Fruit fly (Drosophila melanogaster) whole organism, prepupa: Measurements from ENCODE around the gene CG34161.

Experiments used
- Blimp-1 ChIP-seq: fragments of 200-800 bp; sonication (Bioruptor generic); optimal IDR thresholded peaks from 3 replicates; lab custom pipeline; 2017; ENCODE audit warnings: missing biosample characterization, missing genetic modification characterization, mild to moderate bottlenecking, moderate library complexity, missing genetic modification reagents
- CG10631 ChIP-seq: fragments of 200-800 bp; sonication (Bioruptor generic); optimal IDR thresholded peaks from 2 replicates; lab custom pipeline; 2016; ENCODE audit warnings: missing biosample characterization, missing genetic modification characterization
- CG11902 ChIP-seq: fragments of 200-800 bp; sonication (Bioruptor generic); optimal IDR thresholded peaks from 3 replicates; lab custom pipeline; 2016; ENCODE audit warnings: missing biosample characterization, missing genetic modification characterization
- CG15336 ChIP-seq: fragments of 200-800 bp; sonication (Bioruptor generic); IDR thresholded peaks from 2 replicates; pipeline ENCODE4 v1.3.6; 2022; ENCODE audit warnings: missing biosample characterization, missing genetic modification characterization
- CG32006 ChIP-seq: fragments of 200-800 bp; sonication (Bioruptor generic); optimal IDR thresholded peaks from 3 replicates; lab custom pipeline; 2017; ENCODE audit warnings: missing biosample characterization, mild to moderate bottlenecking, missing genetic modification characterization
- CG34406 ChIP-seq: fragments of 200-800 bp; sonication (Bioruptor generic); optimal IDR thresholded peaks from 3 replicates; lab custom pipeline; 2016; ENCODE audit warnings: missing biosample characterization, missing genetic modification characterization
- CG3919 ChIP-seq: fragments of 200-800 bp; sonication (Bioruptor generic); optimal IDR thresholded peaks from 3 replicates; lab custom pipeline; 2016; ENCODE audit warnings: missing biosample characterization, missing genetic modification characterization
- CG6163 ChIP-seq: fragments of 200-800 bp; sonication (Bioruptor generic); IDR thresholded peaks from 3 replicates; pipeline ENCODE4 v1.3.6; 2022; ENCODE audit warnings: missing biosample characterization, missing genetic modification characterization
- CG6792 ChIP-seq: fragments of 200-800 bp; sonication (Bioruptor generic); optimal IDR thresholded peaks from 3 replicates; lab custom pipeline; 2016; ENCODE audit warnings: missing biosample characterization, missing genetic modification characterization
- CG6808 ChIP-seq: fragments of 200-800 bp; sonication (Bioruptor generic); optimal IDR thresholded peaks from 3 replicates; lab custom pipeline; 2017; ENCODE audit warnings: missing biosample characterization, missing genetic modification characterization, mild to moderate bottlenecking, moderate library complexity, missing genetic modification reagents
- CG8119 ChIP-seq: fragments of 200-800 bp; sonication (Bioruptor generic); IDR thresholded peaks from 3 replicates; pipeline ENCODE4 v1.3.6; 2022; ENCODE audit warnings: missing biosample characterization, missing genetic modification characterization
- Eip75B ChIP-seq: fragments of 200-800 bp; sonication (Bioruptor generic); optimal IDR thresholded peaks from 3 replicates; lab custom pipeline; 2016; ENCODE audit warnings: missing biosample characterization, missing genetic modification characterization
- Eip78C ChIP-seq: fragments of 200-800 bp; sonication (Bioruptor generic); peaks from one replicate; lab custom pipeline; 2016; ENCODE audit warnings: missing biosample characterization, missing genetic modification characterization
- Ets21C ChIP-seq: fragments of 200-800 bp; sonication (Bioruptor generic); optimal IDR thresholded peaks from 3 replicates; lab custom pipeline; 2016; ENCODE audit warnings: missing biosample characterization, missing genetic modification characterization
- Ets96B ChIP-seq: fragments of 200-800 bp; optimal IDR thresholded peaks from 2 replicates; lab custom pipeline; 2019; ENCODE audit warnings: missing biosample characterization, mild to moderate bottlenecking, missing genetic modification characterization, moderate library complexity
- Gug ChIP-seq: fragments of 200-800 bp; sonication (Bioruptor generic); IDR thresholded peaks from 2 replicates; pipeline ENCODE4 v1.3.6; 2022; ENCODE audit warnings: missing biosample characterization, missing genetic modification characterization
- Hr38 ChIP-seq: sonication (Bioruptor generic); optimal IDR thresholded peaks from 2 replicates; lab custom pipeline; 2016; ENCODE audit warnings: missing biosample characterization, missing genetic modification characterization
- Hr39 ChIP-seq: fragments of 200-800 bp; sonication (Bioruptor generic); optimal IDR thresholded peaks from 2 replicates; lab custom pipeline; 2016; ENCODE audit warnings: missing biosample characterization, missing genetic modification characterization
- Hr4 ChIP-seq: fragments of 200-800 bp; sonication (Bioruptor generic); optimal IDR thresholded peaks from 3 replicates; lab custom pipeline; 2016; ENCODE audit warnings: missing biosample characterization, missing genetic modification characterization
- Lpt ChIP-seq: fragments of 200-800 bp; sonication (Bioruptor generic); optimal IDR thresholded peaks from 3 replicates; lab custom pipeline; 2016; ENCODE audit warnings: missing biosample characterization, missing genetic modification characterization
- OdsH ChIP-seq: fragments of 200-800 bp; sonication (Bioruptor generic); optimal IDR thresholded peaks from 3 replicates; lab custom pipeline; 2016; ENCODE audit warnings: missing biosample characterization, missing genetic modification characterization
- Smox ChIP-seq: fragments of 200-800 bp; sonication (Bioruptor generic); optimal IDR thresholded peaks from 3 replicates; lab custom pipeline; 2016; ENCODE audit warnings: missing biosample characterization, missing genetic modification characterization
- Sox102F ChIP-seq: fragments of 200-800 bp; sonication (Bioruptor generic); optimal IDR thresholded peaks from 2 replicates; lab custom pipeline; 2016; ENCODE audit warnings: missing biosample characterization, mild to moderate bottlenecking, missing genetic modification characterization
- Sox14 ChIP-seq: fragments of 200-800 bp; sonication (Bioruptor generic); optimal IDR thresholded peaks from 3 replicates; lab custom pipeline; 2016; ENCODE audit warnings: missing biosample characterization, missing genetic modification characterization
- Sox15 ChIP-seq: fragments of 200-800 bp; sonication (Bioruptor generic); optimal IDR thresholded peaks from 3 replicates; lab custom pipeline; 2016; ENCODE audit warnings: missing biosample characterization, missing genetic modification characterization
- achi ChIP-seq: fragments of 200-800 bp; sonication (Bioruptor generic); optimal IDR thresholded peaks from 3 replicates; lab custom pipeline; 2016; ENCODE audit warnings: missing biosample characterization, missing genetic modification characterization
- acj6 ChIP-seq: fragments of 200-800 bp; sonication (Bioruptor generic); optimal IDR thresholded peaks from 3 replicates; lab custom pipeline; 2016; ENCODE audit warnings: missing biosample characterization, missing genetic modification characterization
- cyc ChIP-seq: fragments of 200-800 bp; sonication (Bioruptor generic); optimal IDR thresholded peaks from 3 replicates; lab custom pipeline; 2016; ENCODE audit warnings: missing biosample characterization, missing genetic modification characterization
- fd59A ChIP-seq: fragments of 200-800 bp; sonication (Bioruptor generic); optimal IDR thresholded peaks from 2 replicates; lab custom pipeline; 2017; ENCODE audit warnings: missing biosample characterization, mild to moderate bottlenecking, missing genetic modification characterization, missing genetic modification reagents
- fd85E ChIP-seq: fragments of 200-800 bp; sonication (Bioruptor generic); optimal IDR thresholded peaks from 3 replicates; lab custom pipeline; 2016; ENCODE audit warnings: missing biosample characterization, missing genetic modification characterization
- fkh ChIP-seq: fragments of 200-800 bp; sonication (Bioruptor generic); optimal IDR thresholded peaks from 3 replicates; lab custom pipeline; 2017; ENCODE audit warnings: missing biosample characterization, mild to moderate bottlenecking, missing genetic modification characterization, moderate library complexity
- lz ChIP-seq: fragments of 200-800 bp; sonication (Bioruptor generic); optimal IDR thresholded peaks from 3 replicates; lab custom pipeline; 2016; ENCODE audit warnings: missing biosample characterization, missing genetic modification characterization
- pdm3 ChIP-seq: fragments of 200-800 bp; sonication (Bioruptor generic); optimal IDR thresholded peaks from 3 replicates; lab custom pipeline; 2016; ENCODE audit warnings: missing biosample characterization, missing genetic modification characterization
- salr ChIP-seq, 2 experiments: fragments of 200-800 bp; sonication (Bioruptor generic); optimal IDR thresholded peaks; 3 replicates each; lab custom pipeline; 2016 to 2018; ENCODE audit warnings: missing biosample characterization in 2 of 2, missing genetic modification characterization in 2 of 2, mild to moderate bottlenecking in 1 of 2
- spab ChIP-seq: fragments of 200-800 bp; sonication (Bioruptor generic); optimal IDR thresholded peaks from 2 replicates; lab custom pipeline; 2017; ENCODE audit warnings: missing biosample characterization, mild to moderate bottlenecking, missing genetic modification characterization, missing genetic modification reagents
- ss ChIP-seq, 2 experiments: fragments of 200-800 bp; sonication (Bioruptor generic); optimal IDR thresholded peaks; 2 replicates in 1 of 2; 3 replicates in 1 of 2; lab custom pipeline; 2017 to 2018; ENCODE audit warnings: mild to moderate bottlenecking in 2 of 2, missing biosample characterization in 2 of 2, missing genetic modification characterization in 2 of 2, moderate library complexity in 1 of 2
- svp ChIP-seq: fragments of 200-800 bp; sonication (Bioruptor generic); peaks from one replicate; lab custom pipeline; 2016; ENCODE audit warnings: missing biosample characterization, missing genetic modification characterization
- topi ChIP-seq: fragments of 200-800 bp; sonication (Bioruptor generic); optimal IDR thresholded peaks from 3 replicates; lab custom pipeline; 2016; ENCODE audit warnings: missing biosample characterization, missing genetic modification characterization
- vri ChIP-seq: fragments of 200-800 bp; sonication (Bioruptor generic); optimal IDR thresholded peaks from 3 replicates; lab custom pipeline; 2016; ENCODE audit warnings: missing biosample characterization, mild to moderate bottlenecking, missing genetic modification characterization

The CG34161 gene

dm6 chr2L:10579453-10579852 is 2.0 kb downstream of the CG34161 start, which contains the start of gene CG34160:
Gene CG34160, plus strand, starts transcription at chr2L:10579753.
- TF ChIP-seq lz (GFP tag; lab: Kevin White, UChicago), result no peak
- no peak for TF ChIP-seq CG8119 (GFP tag; lab: Robert Waterston, UW)
- TF ChIP-seq fd59A (GFP tag; lab: Kevin White, UChicago), result no peak
- no peak for TF ChIP-seq OdsH (GFP tag; lab: Kevin White, UChicago)
- TF ChIP-seq CG6808, result no peak
- TF ChIP-seq Lpt (GFP tag; lab: Kevin White, UChicago), result no peak
- TF ChIP-seq spab, result no peak
- TF ChIP-seq fkh (GFP tag; lab: Kevin White, UChicago), result no peak
- TF ChIP-seq Sox15 (GFP tag; lab: Kevin White, UChicago), result no peak
- TF ChIP-seq CG3919 (GFP tag; lab: Kevin White, UChicago), result no peak
- no peak for TF ChIP-seq CG34406 (GFP tag; lab: Kevin White, UChicago)
- no peak for TF ChIP-seq CG6163
- no peak for TF ChIP-seq pdm3
- TF ChIP-seq salr (GFP tag; optimal IDR thresholded peaks at IDR 0.05; lab: Kevin White, UChicago), result no peak
- no peak for TF ChIP-seq Blimp-1 (GFP tag; lab: Kevin White, UChicago)
- no peak for TF ChIP-seq Hr4 (GFP tag; lab: Kevin White, UChicago)
- TF ChIP-seq cyc, result no peak
- TF ChIP-seq Gug, result no peak
- no peak for TF ChIP-seq vri (GFP tag; lab: Kevin White, UChicago)
- TF ChIP-seq acj6, result no peak

dm6 chr2L:10577692-10578091 is 3.8 kb downstream of the CG34161 start, which contains the start of gene w-cup:
Gene w-cup, minus strand, starts transcription at chr2L:10577792.
- TF ChIP-seq CG11902 (GFP tag; lab: Kevin White, UChicago) (no peak), Hr38 (GFP tag; lab: Kevin White, UChicago) (no peak), Ets21C (GFP tag; lab: Kevin White, UChicago) (no peak), Sox14 (no peak), topi (no peak), vri (GFP tag; lab: Kevin White, UChicago) (no peak), Ets96B (no peak), fd59A (GFP tag; lab: Kevin White, UChicago) (no peak), CG32006 (no peak), Eip75B (GFP tag; lab: Kevin White, UChicago) (no peak), Eip78C (GFP tag; lab: Kevin White, UChicago) (no peak), spab (no peak), CG10631 (GFP tag; lab: Kevin White, UChicago) (no peak), ss (GFP tag; optimal IDR thresholded peaks at IDR 0.05; lab: Kevin White, UChicago) (no peak), pdm3 (no peak), Sox102F (no peak)

- TF ChIP-seq Eip75B (GFP tag; lab: Kevin White, UChicago), result no peak
- TF ChIP-seq Smox, result no peak
- no peak for TF ChIP-seq Eip78C (GFP tag; lab: Kevin White, UChicago)
- no peak for TF ChIP-seq achi (GFP tag; lab: Kevin White, UChicago)
- TF ChIP-seq CG15336 (GFP tag; lab: Robert Waterston, UW), result no peak
- no peak for TF ChIP-seq CG6792 (GFP tag; lab: Kevin White, UChicago)
- TF ChIP-seq fd85E (GFP tag; lab: Kevin White, UChicago), result no peak
- TF ChIP-seq pdm3, result no peak
- TF ChIP-seq svp (GFP tag; lab: Kevin White, UChicago), result no peak
- TF ChIP-seq Sox102F, result no peak
- no peak for TF ChIP-seq CG6163
- no peak for TF ChIP-seq Hr39 (GFP tag; lab: Kevin White, UChicago)
- TF ChIP-seq CG3919 (GFP tag; lab: Kevin White, UChicago), result no peak
These were observed 14.5 kb downstream of the CG34161 start, which contains the start of gene CG6138 for dm6 chr2L:10566955-10567354. Gene CG6138, plus strand, starts transcription at chr2L:10567255.
